Worm (Caenorhabditis elegans) whole organism, L4 larva: ENCODE measurements around the gene C25A8.5.

Source experiments
- F44E2.7 ChIP-seq: fragments of 200-800 bp; sonication (Bioruptor generic); IDR thresholded peaks from 2 replicates; pipeline ENCODE4 v2.1.2; 2022; ENCODE audit warnings: missing genetic modification characterization, missing compliant biosample characterization
- Y5F2A.4 ChIP-seq: fragments of 200-800 bp; sonication (Bioruptor generic); optimal IDR thresholded peaks from 2 replicates; lab custom pipeline; 2018; ENCODE audit warnings: mild to moderate bottlenecking, missing genetic modification characterization, missing compliant biosample characterization
- aha-1 ChIP-seq: fragments of 150-350 bp; peaks from one replicate; lab custom pipeline; 2014; ENCODE audit warnings: missing biosample characterization, missing genetic modification characterization
- aly-2 ChIP-seq: sonication (generic microtip); optimal IDR thresholded peaks from 2 replicates; lab custom pipeline; 2018; ENCODE audit warnings: missing biosample characterization, missing genetic modification characterization
- arid-1 ChIP-seq: fragments of 200-800 bp; sonication (Bioruptor generic); conservative IDR thresholded peaks from 2 replicates; pipeline ENCODE4 v1.3.6; 2022; ENCODE audit warnings: missing genetic modification reagents, missing genetic modification characterization, missing compliant biosample characterization
- ceh-20 ChIP-seq: fragments of 200-800 bp; sonication (Bioruptor generic); IDR thresholded peaks from 2 replicates; pipeline ENCODE4 v1.3.6; 2022; ENCODE audit warnings: missing genetic modification reagents, missing genetic modification characterization, missing compliant biosample characterization
- ceh-28 ChIP-seq: fragments of 150-350 bp; optimal IDR thresholded peaks from 2 replicates; lab custom pipeline; 2014; ENCODE audit warnings: missing biosample characterization, missing genetic modification reagents, missing genetic modification characterization
- ceh-32 ChIP-seq: sonication (generic microtip); optimal IDR thresholded peaks from 2 replicates; lab custom pipeline; 2016; ENCODE audit warnings: mild to moderate bottlenecking, missing genetic modification characterization, missing compliant biosample characterization; ENCODE audit not compliant: poor library complexity
- ceh-62 ChIP-seq: sonication (generic microtip); optimal IDR thresholded peaks from 2 replicates; lab custom pipeline; 2017; ENCODE audit warnings: missing biosample characterization, missing genetic modification characterization
- ces-1 ChIP-seq: fragments of 150-350 bp; sonication (generic microtip); optimal IDR thresholded peaks from 4 replicates; lab custom pipeline; 2014; ENCODE audit warnings: missing biosample characterization, missing genetic modification reagents, missing genetic modification characterization
- ctbp-1 ChIP-seq: fragments of 200-800 bp; sonication (Bioruptor generic); IDR thresholded peaks from 2 replicates; pipeline ENCODE4 v1.3.6; 2022; ENCODE audit warnings: missing genetic modification reagents, missing genetic modification characterization, missing compliant biosample characterization
- dmd-6 ChIP-seq: fragments of 200-800 bp; sonication (Bioruptor generic); IDR thresholded peaks from 2 replicates; pipeline ENCODE4 v1.3.6; 2022; ENCODE audit warnings: missing genetic modification reagents, missing genetic modification characterization, missing compliant biosample characterization
- dmd-8 ChIP-seq: fragments of 200-800 bp; sonication (Bioruptor generic); IDR thresholded peaks from 2 replicates; pipeline ENCODE4 v1.3.6; 2022; ENCODE audit warnings: missing genetic modification characterization, missing compliant biosample characterization
- egl-43 ChIP-seq: fragments of 200-800 bp; sonication (Bioruptor generic); IDR thresholded peaks from 2 replicates; pipeline ENCODE4 v1.3.6; 2022; ENCODE audit warnings: missing genetic modification reagents, missing genetic modification characterization, missing compliant biosample characterization
- fkh-10 ChIP-seq: fragments of 150-350 bp; optimal IDR thresholded peaks from 2 replicates; lab custom pipeline; 2014; ENCODE audit warnings: missing biosample characterization, missing genetic modification reagents, missing genetic modification characterization
- fos-1 ChIP-seq: fragments of 150-350 bp; optimal IDR thresholded peaks from 2 replicates; lab custom pipeline; 2014; ENCODE audit warnings: missing biosample characterization, missing genetic modification characterization
- gei-8 ChIP-seq: fragments of 200-800 bp; sonication (Bioruptor generic); optimal IDR thresholded peaks from 2 replicates; lab custom pipeline; 2018; ENCODE audit warnings: mild to moderate bottlenecking, missing genetic modification characterization, missing compliant biosample characterization
- hif-1 ChIP-seq, 2 experiments: sonication (generic microtip); optimal IDR thresholded peaks; 2 replicates each; lab custom pipeline; 2016 to 2017; ENCODE audit warnings: missing compliant biosample characterization in 2 of 2, missing genetic modification characterization in 2 of 2, missing genetic modification reagents in 2 of 2, missing genotype in 2 of 2, mild to moderate bottlenecking in 1 of 2
- hlh-11 ChIP-seq: fragments of 200-800 bp; sonication (Bioruptor generic); optimal IDR thresholded peaks from 2 replicates; lab custom pipeline; 2018; ENCODE audit warnings: mild to moderate bottlenecking, missing genetic modification characterization, missing compliant biosample characterization
- hlh-30 ChIP-seq: sonication (generic microtip); optimal IDR thresholded peaks from 2 replicates; lab custom pipeline; 2017; ENCODE audit warnings: antibody characterized with exemption, mild to moderate bottlenecking, missing genetic modification characterization, missing compliant biosample characterization; ENCODE audit not compliant: insufficient read depth
- hmg-1.1 ChIP-seq: fragments of 200-800 bp; sonication (Bioruptor generic); IDR thresholded peaks from 2 replicates; pipeline ENCODE4 v1.3.6; 2022; ENCODE audit warnings: missing genetic modification reagents, missing genetic modification characterization, missing compliant biosample characterization
- lin-1 ChIP-seq: fragments of 200-800 bp; sonication (Bioruptor generic); IDR thresholded peaks from 2 replicates; pipeline ENCODE4 v1.3.6; 2022; ENCODE audit warnings: missing genetic modification reagents, missing genetic modification characterization, missing compliant biosample characterization
- lin-15B ChIP-seq: fragments of 150-350 bp; sonication (generic microtip); optimal IDR thresholded peaks from 3 replicates; lab custom pipeline; 2014; ENCODE audit warnings: missing biosample characterization, missing genetic modification characterization
- lin-38 ChIP-seq: fragments of 200-800 bp; sonication (Bioruptor generic); IDR thresholded peaks from 2 replicates; pipeline ENCODE4 v1.3.6; 2022; ENCODE audit warnings: missing genetic modification reagents, missing genetic modification characterization, missing compliant biosample characterization
- lin-39 ChIP-seq: fragments of 150-350 bp; optimal IDR thresholded peaks from 2 replicates; lab custom pipeline; 2014; ENCODE audit warnings: missing biosample characterization, missing genetic modification reagents, missing genetic modification characterization
- lir-3 ChIP-seq: sonication (generic microtip); optimal IDR thresholded peaks from 2 replicates; lab custom pipeline; 2016; ENCODE audit warnings: mild to moderate bottlenecking, missing genetic modification characterization, missing compliant biosample characterization
- lsy-2 ChIP-seq, 2 experiments: fragments of 150-350 bp in 1 of 2; sonication (generic microtip) in 1 of 2; optimal IDR thresholded peaks; 2 replicates each; lab custom pipeline; 2014 to 2017; ENCODE audit warnings: missing biosample characterization in 2 of 2, missing genetic modification characterization in 2 of 2
- mep-1 ChIP-seq: fragments of 150-350 bp; sonication (generic microtip); optimal IDR thresholded peaks from 3 replicates; lab custom pipeline; 2014; ENCODE audit warnings: missing biosample characterization, missing genetic modification characterization
- mes-2 ChIP-seq: sonication (generic microtip); optimal IDR thresholded peaks from 2 replicates; lab custom pipeline; 2016; ENCODE audit warnings: missing genotype, mild to moderate bottlenecking, missing genetic modification characterization, missing compliant biosample characterization; ENCODE audit not compliant: poor library complexity, severe bottlenecking
- mxl-2 ChIP-seq: fragments of 200-800 bp; sonication (Bioruptor generic); conservative IDR thresholded peaks from 2 replicates; pipeline ENCODE4 v1.3.6; 2022; ENCODE audit warnings: missing genetic modification reagents, missing genetic modification characterization, missing compliant biosample characterization
- nhr-25 ChIP-seq: sonication (generic microtip); optimal IDR thresholded peaks from 2 replicates; lab custom pipeline; 2017; ENCODE audit warnings: missing genetic modification characterization, mild to moderate bottlenecking, missing compliant biosample characterization, antibody characterized with exemption, moderate library complexity, borderline replicate concordance; ENCODE audit not compliant: insufficient read depth
- nhr-28 ChIP-seq: fragments of 150-350 bp; optimal IDR thresholded peaks from 2 replicates; lab custom pipeline; 2014; ENCODE audit warnings: missing biosample characterization, missing genetic modification characterization
- pha-4 ChIP-seq, 2 experiments: fragments of 150-350 bp in 1 of 2; fragments of 200-800 bp in 1 of 2; sonication (Bioruptor generic) in 1 of 2; IDR thresholded peaks in 1 of 2; optimal IDR thresholded peaks in 1 of 2; 2 replicates each; pipeline versions ENCODE4 v1.3.6 to Lab custom; 2014 to 2022; ENCODE audit warnings: missing genetic modification characterization in 2 of 2, missing genetic modification reagents in 2 of 2, missing biosample characterization in 1 of 2, missing compliant biosample characterization in 1 of 2
- php-3 ChIP-seq: fragments of 200-800 bp; sonication (Bioruptor generic); IDR thresholded peaks from 2 replicates; pipeline ENCODE4 v1.3.6; 2022; ENCODE audit warnings: missing genetic modification reagents, missing genetic modification characterization, missing compliant biosample characterization
- rbr-2 ChIP-seq: sonication (generic microtip); optimal IDR thresholded peaks from 2 replicates; lab custom pipeline; 2016; ENCODE audit warnings: missing genotype, missing genetic modification characterization, missing compliant biosample characterization
- saeg-2 ChIP-seq: fragments of 200-800 bp; sonication (Bioruptor generic); IDR thresholded peaks from 2 replicates; pipeline ENCODE4 v1.3.6; 2022; ENCODE audit warnings: missing genetic modification reagents, missing genetic modification characterization, missing compliant biosample characterization
- sdz-12 ChIP-seq: fragments of 200-800 bp; sonication (Bioruptor generic); optimal IDR thresholded peaks from 2 replicates; lab custom pipeline; 2018; ENCODE audit warnings: mild to moderate bottlenecking, missing genetic modification characterization, missing compliant biosample characterization
- set-16 ChIP-seq: fragments of 200-800 bp; sonication (Bioruptor generic); IDR thresholded peaks from 2 replicates; pipeline ENCODE4 v1.3.6; 2022; ENCODE audit warnings: missing genetic modification reagents, missing genetic modification characterization, missing compliant biosample characterization
- snpc-4 ChIP-seq: fragments of 150-350 bp; optimal IDR thresholded peaks from 2 replicates; lab custom pipeline; 2014; ENCODE audit warnings: missing biosample characterization, missing genetic modification characterization
- spr-1 ChIP-seq: sonication (generic microtip); optimal IDR thresholded peaks from 2 replicates; lab custom pipeline; 2016; ENCODE audit warnings: mild to moderate bottlenecking, missing genetic modification characterization, missing compliant biosample characterization
- unc-62 ChIP-seq, 3 experiments: fragments of 150-350 bp in 1 of 3; sonication (generic microtip); optimal IDR thresholded peaks in 2 of 3; peaks in 1 of 3; 1 replicate in 1 of 3; 2 replicates in 2 of 3; lab custom pipeline; 2014 to 2017; ENCODE audit warnings: missing biosample characterization in 3 of 3, missing genetic modification characterization in 3 of 3, missing genetic modification reagents in 3 of 3, missing genotype in 1 of 3
- zfp-2 ChIP-seq: sonication (generic microtip); optimal IDR thresholded peaks from 2 replicates; lab custom pipeline; 2016; ENCODE audit warnings: mild to moderate bottlenecking, missing genetic modification characterization, missing compliant biosample characterization
- zip-2 ChIP-seq: fragments of 150-350 bp; optimal IDR thresholded peaks from 2 replicates; lab custom pipeline; 2014; ENCODE audit warnings: missing biosample characterization, missing genetic modification characterization
- ztf-11 ChIP-seq: fragments of 150-350 bp; optimal IDR thresholded peaks from 2 replicates; lab custom pipeline; 2014; ENCODE audit warnings: missing biosample characterization, missing genetic modification characterization

The C25A8.5 gene

DNA sequence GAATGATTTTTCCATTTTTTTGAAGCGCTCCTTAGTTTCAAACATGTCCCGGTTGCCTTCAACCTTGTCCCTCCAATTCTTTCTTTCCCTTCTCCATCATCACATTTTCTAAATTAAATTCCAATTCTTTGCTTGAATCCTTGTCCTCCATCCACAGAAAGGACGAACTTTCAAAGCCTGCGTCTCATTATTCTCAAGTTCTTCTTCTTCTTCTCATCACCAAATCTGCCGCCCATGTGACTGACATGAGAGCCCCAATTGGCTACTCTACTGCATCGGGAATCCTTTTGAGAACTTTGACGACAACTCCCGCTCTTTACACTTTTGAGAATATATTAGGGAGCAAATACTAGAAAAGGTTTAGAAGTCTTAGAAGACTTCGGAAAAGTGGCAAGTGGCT is 42.6 kb upstream of the C25A8.5 start:
- TF ChIP-seq spr-1 (tag; lab: Kevin White, UChicago) (no peak), lin-39 (tag; lab: Kevin White, UChicago) (no peak), egl-43 (GFP tag; lab: Robert Waterston, UW) (no peak), mep-1 (tag; lab: Kevin White, UChicago) (peak; percentile 27), ctbp-1 (GFP tag; lab: Robert Waterston, UW) (0 out of 2 replicates have a peak, but pooled peaks have one; percentile 17), fkh-10 (GFP tag; lab: Kevin White, UChicago) (peak; percentile 83), zfp-2 (tag; lab: Kevin White, UChicago) (no peak), unc-62 (GFP tag; optimal IDR thresholded peaks at IDR 0.05 in 1 of 2; lab: Kevin White, UChicago) (peak in 1 of 2 experiments; percentile 1), unc-62 (tag; optimal IDR thresholded peaks at IDR 0.05; lab: Kevin White, UChicago) (no peak), lsy-2 (tag; optimal IDR thresholded peaks at IDR 0.05; lab: Kevin White, UChicago) (peak in 1 of 2 experiments; percentile 47), hlh-30 (tag; lab: Kevin White, UChicago) (peak; percentile 50), dmd-6 (GFP tag; lab: Robert Waterston, UW) (0 out of 2 replicates have a peak, but pooled peaks have one; percentile 15), aha-1 (tag; lab: Kevin White, UChicago) (peak; percentile 25), rbr-2 (tag; lab: Kevin White, UChicago) (no peak), ces-1 (GFP tag; lab: Kevin White, UChicago) (peak; percentile 78)
- TF ChIP-seq, all 104 proteins: peak for 9

DNA sequence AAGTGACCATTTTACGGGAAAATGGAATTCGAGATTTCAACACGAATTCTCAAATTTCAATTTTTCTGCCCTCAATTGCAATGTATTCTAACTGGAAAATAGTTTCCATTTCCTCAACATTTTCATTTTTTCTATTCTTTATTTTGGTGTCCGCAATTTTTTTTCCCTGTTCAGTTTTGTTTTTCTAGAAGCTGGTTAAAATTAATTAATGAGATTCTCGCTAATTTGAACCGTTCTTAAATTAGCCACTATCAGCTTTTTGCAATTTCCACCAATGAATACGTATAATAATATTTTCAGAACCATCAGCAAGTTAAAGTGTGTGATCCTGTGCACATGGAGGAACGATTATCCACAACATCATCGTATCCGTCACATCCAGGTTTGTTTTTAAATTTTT is 42.0 kb upstream of the C25A8.5 start, which contains the start of gene jnk-1:
TSS of gene jnk-1 (plus strand) at position 301 of the 400 bp plus-strand sequence.
- TF ChIP-seq mxl-2 (GFP tag; lab: Robert Waterston, UW) (no peak), mes-2 (no peak), saeg-2 (no peak), hif-1 (tag; optimal IDR thresholded peaks at IDR 0.05; lab: Kevin White, UChicago) (no peak), fos-1 (tag; lab: Kevin White, UChicago) (no peak), sdz-12 (GFP tag; lab: Kevin White, UChicago) (no peak), ceh-62 (no peak), lin-15B (tag; lab: Kevin White, UChicago) (no peak), aha-1 (tag; lab: Kevin White, UChicago) (no peak), ceh-32 (tag; lab: Kevin White, UChicago) (no peak)

DNA sequence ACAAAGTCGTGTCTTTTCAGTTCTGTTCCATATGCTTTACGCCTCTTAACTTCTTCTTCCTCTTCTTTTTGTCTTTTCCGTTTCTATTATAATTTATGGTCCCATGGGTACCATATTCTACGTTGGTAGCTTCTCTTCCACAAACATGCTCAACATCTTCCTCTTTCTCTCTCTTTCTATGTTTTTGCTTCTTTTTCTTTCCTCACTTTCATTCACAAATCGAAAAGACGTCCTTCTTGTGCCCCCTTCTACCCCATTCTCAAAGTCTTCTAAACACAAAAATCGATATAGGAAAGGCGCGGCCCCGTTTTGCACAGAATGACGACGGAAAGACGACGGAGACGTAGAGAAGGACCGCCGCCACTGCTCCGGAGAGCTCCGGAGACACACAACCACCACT is 40.6 kb upstream of the C25A8.5 start:
- TF ChIP-seq pha-4 (GFP tag; IDR thresholded peaks at IDR 0.05; lab: Robert Waterston, UW) (no peak), pha-4 (tag; optimal IDR thresholded peaks at IDR 0.05; lab: Kevin White, UChicago) (no peak), F44E2.7 (no peak), gei-8 (GFP tag; lab: Kevin White, UChicago) (no peak), ceh-28 (tag; lab: Kevin White, UChicago) (peak; percentile 54), ceh-62 (no peak), aly-2 (tag; lab: Kevin White, UChicago) (no peak), set-16 (GFP tag; lab: Robert Waterston, UW) (no peak; the same call in 1 of the 2 replicates), nhr-28 (tag; lab: Kevin White, UChicago) (no peak), hlh-11 (tag; lab: Kevin White, UChicago) (no peak), lir-3 (no peak), ces-1 (GFP tag; lab: Kevin White, UChicago) (no peak), unc-62 (GFP tag; optimal IDR thresholded peaks at IDR 0.05 in 1 of 2; lab: Kevin White, UChicago) (peak in 1 of 2 experiments; percentile 98), unc-62 (tag; optimal IDR thresholded peaks at IDR 0.05; lab: Kevin White, UChicago) (no peak), rbr-2 (tag; lab: Kevin White, UChicago) (peak; percentile 43), nhr-25 (no peak), php-3 (GFP tag; lab: Robert Waterston, UW) (no peak), ceh-20 (GFP tag; lab: Robert Waterston, UW) (peak; percentile 64; the same call in 1 of the 2 replicates), arid-1 (GFP tag; lab: Robert Waterston, UW) (no peak), snpc-4 (tag; lab: Kevin White, UChicago) (no peak), hlh-30 (tag; lab: Kevin White, UChicago) (peak; percentile 43), Y5F2A.4 (GFP tag; lab: Kevin White, UChicago) (no peak), lin-1 (GFP tag; lab: Robert Waterston, UW) (no peak), zip-2 (tag; lab: Kevin White, UChicago) (no peak), hmg-1.1 (peak; percentile 54; the same call in 1 of the 2 replicates), ztf-11 (no peak), lin-38 (no peak), mep-1 (tag; lab: Kevin White, UChicago) (peak; percentile 38), ctbp-1 (GFP tag; lab: Robert Waterston, UW) (0 out of 2 replicates have a peak, but pooled peaks have one; percentile 7), dmd-8 (GFP tag; lab: Robert Waterston, UW) (no peak), lsy-2 (tag; optimal IDR thresholded peaks at IDR 0.05; lab: Kevin White, UChicago) (peak; percentile 8 to 57)
